Fruit fly (Drosophila melanogaster) whole organism, embryonic: ENCODE data around the gene stac.

Experiments
- B-H2 ChIP-seq: fragments of 200-800 bp; sonication (Bioruptor generic); optimal IDR thresholded peaks from 2 replicates; lab custom pipeline; 2018; ENCODE audit warnings: missing biosample characterization, mild to moderate bottlenecking, missing genetic modification characterization
- Bdp1 ChIP-seq: fragments of 200-800 bp; sonication (Bioruptor generic); optimal IDR thresholded peaks from 3 replicates; lab custom pipeline; 2016; ENCODE audit warnings: missing biosample characterization, missing genetic modification characterization
- CG10147 ChIP-seq: fragments of 200-800 bp; sonication (Bioruptor generic); optimal IDR thresholded peaks from 2 replicates; lab custom pipeline; 2019; ENCODE audit warnings: missing biosample characterization, mild to moderate bottlenecking, missing genetic modification characterization, moderate library complexity
- CG11398 ChIP-seq: fragments of 200-800 bp; sonication (Bioruptor generic); optimal IDR thresholded peaks from 2 replicates; lab custom pipeline; 2016; ENCODE audit warnings: missing biosample characterization, missing genetic modification characterization
- CG11560 ChIP-seq: fragments of 200-800 bp; sonication (Bioruptor generic); IDR thresholded peaks from 3 replicates; pipeline ENCODE4 v1.3.6; 2022; ENCODE audit warnings: missing biosample characterization, missing genetic modification characterization
- CG12071 ChIP-seq: fragments of 200-800 bp; sonication (Bioruptor generic); optimal IDR thresholded peaks from 3 replicates; lab custom pipeline; 2018; ENCODE audit warnings: missing biosample characterization, mild to moderate bottlenecking, missing genetic modification characterization
- CG12104 ChIP-seq: fragments of 200-800 bp; sonication (Bioruptor generic); optimal IDR thresholded peaks from 3 replicates; lab custom pipeline; 2016; ENCODE audit warnings: missing biosample characterization, missing genetic modification characterization
- CG12942 ChIP-seq: fragments of 200-800 bp; sonication (Bioruptor generic); optimal IDR thresholded peaks from 3 replicates; lab custom pipeline; 2016; ENCODE audit warnings: missing biosample characterization, missing genetic modification characterization
- CG14441 ChIP-seq: fragments of 200-800 bp; sonication (Bioruptor generic); IDR thresholded peaks from 2 replicates; pipeline ENCODE4 v1.3.6; 2022; ENCODE audit warnings: missing biosample characterization, missing genetic modification characterization
- CG15011 ChIP-seq: fragments of 200-800 bp; sonication (Bioruptor generic); optimal IDR thresholded peaks from 3 replicates; lab custom pipeline; 2018; ENCODE audit warnings: missing biosample characterization, mild to moderate bottlenecking, missing genetic modification characterization
- CG16779 ChIP-seq: fragments of 200-800 bp; sonication (Bioruptor generic); IDR thresholded peaks from 2 replicates; pipeline ENCODE4 v1.3.6; 2022; ENCODE audit warnings: missing biosample characterization, missing genetic modification characterization
- CG17359 ChIP-seq: fragments of 200-800 bp; sonication (Bioruptor generic); optimal IDR thresholded peaks from 3 replicates; lab custom pipeline; 2018; ENCODE audit warnings: missing biosample characterization, mild to moderate bottlenecking, missing genetic modification characterization, moderate library complexity
- CG17385 ChIP-seq: fragments of 200-800 bp; sonication (Bioruptor generic); optimal IDR thresholded peaks from 3 replicates; lab custom pipeline; 2018; ENCODE audit warnings: missing biosample characterization, mild to moderate bottlenecking, missing genetic modification characterization
- CG17568 ChIP-seq: fragments of 200-800 bp; sonication (Bioruptor generic); optimal IDR thresholded peaks from 2 replicates; lab custom pipeline; 2018; ENCODE audit warnings: missing biosample characterization, mild to moderate bottlenecking, missing genetic modification characterization, moderate library complexity
- CG18476 ChIP-seq: fragments of 200-800 bp; sonication (Bioruptor generic); optimal IDR thresholded peaks from 2 replicates; lab custom pipeline; 2016; ENCODE audit warnings: missing biosample characterization, mild to moderate bottlenecking, missing genetic modification characterization
- CG2712 ChIP-seq: fragments of 200-800 bp; optimal IDR thresholded peaks from 3 replicates; lab custom pipeline; 2019; ENCODE audit warnings: missing biosample characterization, mild to moderate bottlenecking, missing genetic modification characterization, moderate library complexity
- CG4424 ChIP-seq: fragments of 200-800 bp; sonication (Bioruptor generic); optimal IDR thresholded peaks from 3 replicates; lab custom pipeline; 2016; ENCODE audit warnings: missing biosample characterization, missing genetic modification characterization
- CG4617 ChIP-seq: fragments of 200-800 bp; sonication (Bioruptor generic); optimal IDR thresholded peaks from 3 replicates; lab custom pipeline; 2016; ENCODE audit warnings: missing biosample characterization, missing genetic modification characterization, borderline replicate concordance
- CG4854 ChIP-seq: fragments of 200-800 bp; sonication (Bioruptor generic); optimal IDR thresholded peaks from 2 replicates; lab custom pipeline; 2016; ENCODE audit warnings: missing biosample characterization, missing genetic modification characterization, inconsistent platforms
- CG5245 ChIP-seq: fragments of 200-800 bp; sonication (Bioruptor generic); optimal IDR thresholded peaks from 3 replicates; lab custom pipeline; 2016; ENCODE audit warnings: missing biosample characterization, missing genetic modification characterization
- CG8281 ChIP-seq: fragments of 200-800 bp; sonication (Bioruptor generic); optimal IDR thresholded peaks from 2 replicates; lab custom pipeline; 2018; ENCODE audit warnings: missing biosample characterization, mild to moderate bottlenecking, missing genetic modification characterization, moderate library complexity
- CG8478 ChIP-seq: fragments of >200 bp; optimal IDR thresholded peaks from 2 replicates; lab custom pipeline; 2018
- CG9817 ChIP-seq: fragments of 200-800 bp; sonication (Bioruptor generic); optimal IDR thresholded peaks from 2 replicates; lab custom pipeline; 2018; ENCODE audit warnings: missing biosample characterization, mild to moderate bottlenecking, missing genetic modification characterization, moderate library complexity
- Dek ChIP-seq: fragments of 200-800 bp; sonication (Bioruptor generic); optimal IDR thresholded peaks from 3 replicates; lab custom pipeline; 2019; ENCODE audit warnings: missing biosample characterization, mild to moderate bottlenecking, missing genetic modification characterization, moderate library complexity
- Drgx ChIP-seq: fragments of 200-800 bp; sonication (Bioruptor generic); IDR thresholded peaks from 2 replicates; pipeline ENCODE4 v1.3.6; 2022; ENCODE audit warnings: missing biosample characterization, missing genetic modification characterization
- Fer1 ChIP-seq: fragments of 200-800 bp; sonication (Bioruptor generic); optimal IDR thresholded peaks from 2 replicates; lab custom pipeline; 2017; ENCODE audit warnings: missing biosample characterization, mild to moderate bottlenecking, missing genetic modification characterization
- HmgD ChIP-seq: fragments of 200-800 bp; sonication (Bioruptor generic); optimal IDR thresholded peaks from 3 replicates; lab custom pipeline; 2016; ENCODE audit warnings: missing biosample characterization, missing genetic modification characterization
- Hmx ChIP-seq: fragments of 200-800 bp; sonication (Bioruptor generic); optimal IDR thresholded peaks from 2 replicates; lab custom pipeline; 2016; ENCODE audit warnings: missing biosample characterization, missing genetic modification characterization
- Jarid2 ChIP-seq: fragments of 200-800 bp; sonication (Bioruptor generic); optimal IDR thresholded peaks from 3 replicates; lab custom pipeline; 2017; ENCODE audit warnings: mild to moderate bottlenecking, missing biosample characterization, missing genetic modification reagents, missing genetic modification characterization
- Mrtf ChIP-seq: fragments of 200-800 bp; sonication (Bioruptor generic); IDR thresholded peaks from 3 replicates; pipeline ENCODE4 v1.3.6; 2022; ENCODE audit warnings: missing biosample characterization, missing genetic modification characterization
- Myb ChIP-seq: fragments of 200-800 bp; sonication (Bioruptor generic); optimal IDR thresholded peaks from 2 replicates; lab custom pipeline; 2016; ENCODE audit warnings: missing biosample characterization, missing genetic modification characterization
- NFAT ChIP-seq: fragments of 200-800 bp; sonication (Bioruptor generic); IDR thresholded peaks from 2 replicates; pipeline ENCODE4 v1.3.6; 2022; ENCODE audit warnings: missing biosample characterization, missing genetic modification characterization
- NK7.1 ChIP-seq: fragments of 200-800 bp; sonication (Bioruptor generic); optimal IDR thresholded peaks from 3 replicates; lab custom pipeline; 2016; ENCODE audit warnings: missing biosample characterization, missing genetic modification characterization
- Nf-YA ChIP-seq: fragments of 200-800 bp; sonication (Bioruptor generic); IDR thresholded peaks from 2 replicates; pipeline ENCODE4 v1.3.6; 2022; ENCODE audit warnings: missing biosample characterization, missing genetic modification characterization
- Nf-YB ChIP-seq: fragments of 200-800 bp; sonication (Bioruptor generic); optimal IDR thresholded peaks from 3 replicates; lab custom pipeline; 2019; ENCODE audit warnings: missing biosample characterization, mild to moderate bottlenecking, missing genetic modification characterization, moderate library complexity
- Poxn ChIP-seq: fragments of 200-800 bp; sonication (Bioruptor generic); IDR thresholded peaks from 2 replicates; pipeline ENCODE4 v1.3.6; 2022; ENCODE audit warnings: missing biosample characterization, missing genetic modification characterization
- disco-r ChIP-seq: fragments of 200-800 bp; sonication (Bioruptor generic); optimal IDR thresholded peaks from 2 replicates; lab custom pipeline; 2016; ENCODE audit warnings: missing biosample characterization, missing genetic modification characterization
- gsb ChIP-seq: fragments of 200-800 bp; sonication (Bioruptor generic); IDR thresholded peaks from 2 replicates; pipeline ENCODE4 v1.3.6; 2022; ENCODE audit warnings: missing biosample characterization, missing genetic modification characterization
- lab ChIP-seq: fragments of 200-800 bp; sonication (Bioruptor generic); optimal IDR thresholded peaks from 3 replicates; lab custom pipeline; 2017; ENCODE audit warnings: missing biosample characterization, missing genetic modification characterization, mild to moderate bottlenecking, moderate library complexity, missing genetic modification reagents
- lilli ChIP-seq: fragments of 200-800 bp; sonication (Bioruptor generic); optimal IDR thresholded peaks from 3 replicates; lab custom pipeline; 2016; ENCODE audit warnings: missing biosample characterization, missing genetic modification characterization
- mld ChIP-seq: fragments of 200-800 bp; sonication (Bioruptor generic); IDR thresholded peaks from 3 replicates; pipeline ENCODE4 v1.3.6; 2022; ENCODE audit warnings: missing biosample characterization, missing genetic modification characterization; ENCODE audit not compliant: partially characterized antibody
- phol ChIP-seq: fragments of 200-800 bp; sonication (Bioruptor generic); optimal IDR thresholded peaks from 3 replicates; lab custom pipeline; 2018; ENCODE audit warnings: missing biosample characterization, mild to moderate bottlenecking, missing genetic modification characterization, moderate library complexity
- pzg ChIP-seq: fragments of 200-800 bp; sonication (Bioruptor generic); optimal IDR thresholded peaks from 3 replicates; lab custom pipeline; 2018; ENCODE audit warnings: missing biosample characterization, mild to moderate bottlenecking, missing genetic modification characterization, moderate library complexity
- run ChIP-seq: fragments of 200-800 bp; sonication (Bioruptor generic); optimal IDR thresholded peaks from 3 replicates; lab custom pipeline; 2018; ENCODE audit warnings: missing biosample characterization, mild to moderate bottlenecking, missing genetic modification characterization
- shn ChIP-seq: fragments of 200-800 bp; sonication (Bioruptor generic); optimal IDR thresholded peaks from 3 replicates; lab custom pipeline; 2016; ENCODE audit warnings: missing biosample characterization, missing genetic modification characterization
- sima ChIP-seq: fragments of 200-800 bp; sonication (Bioruptor generic); optimal IDR thresholded peaks from 2 replicates; lab custom pipeline; 2016; ENCODE audit warnings: missing biosample characterization, missing genetic modification characterization
- slbo ChIP-seq: fragments of 200-800 bp; sonication (Bioruptor generic); IDR thresholded peaks from 2 replicates; pipeline ENCODE4 v1.3.6; 2022; ENCODE audit warnings: missing biosample characterization, missing genetic modification characterization
- tup ChIP-seq: fragments of 200-800 bp; sonication (Bioruptor generic); optimal IDR thresholded peaks from 2 replicates; lab custom pipeline; 2016; ENCODE audit warnings: missing biosample characterization, mild to moderate bottlenecking, missing genetic modification characterization, moderate library complexity
- tx ChIP-seq: fragments of 200-800 bp; sonication (Bioruptor generic); optimal IDR thresholded peaks from 2 replicates; lab custom pipeline; 2016; ENCODE audit warnings: missing biosample characterization, missing genetic modification characterization
- vnd ChIP-seq: fragments of 200-800 bp; sonication (Bioruptor generic); IDR thresholded peaks from 3 replicates; pipeline ENCODE4 v1.3.6; 2022; ENCODE audit warnings: missing biosample characterization, missing genetic modification characterization; ENCODE audit not compliant: partially characterized antibody
- zf30C ChIP-seq: fragments of 200-800 bp; sonication (Bioruptor generic); optimal IDR thresholded peaks from 3 replicates; lab custom pipeline; 2018; ENCODE audit warnings: missing biosample characterization, mild to moderate bottlenecking, missing genetic modification characterization
- zfh2 ChIP-seq: fragments of 200-800 bp; sonication (Bioruptor generic); optimal IDR thresholded peaks from 2 replicates; lab custom pipeline; 2016; ENCODE audit warnings: missing biosample characterization, missing genetic modification characterization

The stac gene

dm6 chr3R:25039028-25039476, 17.0 kb upstream of the stac start, which contains the start of the genes Ythdf and bai (continued):
- TF ChIP-seq Nf-YB (GFP tag; lab: Kevin White, UChicago) (no peak), Drgx (GFP tag; lab: Robert Waterston, UW) (no peak), Fer1 (GFP tag; lab: Kevin White, UChicago) (peak; percentile 14), CG11398 (GFP tag; lab: Kevin White, UChicago) (peak; percentile 2), CG16779 (GFP tag; lab: Robert Waterston, UW) (no peak), zfh2 (GFP tag; lab: Kevin White, UChicago) (peak; percentile 69), Jarid2 (no peak), CG8478 (lab: Kevin White, UChicago) (peak; percentile 40), CG5245 (no peak), lilli (GFP tag; lab: Kevin White, UChicago) (peak; percentile 67), zf30C (no peak), Poxn (GFP tag; lab: Robert Waterston, UW) (no peak), Mrtf (GFP tag; lab: Robert Waterston, UW) (no peak), CG4424 (peak; percentile 39), CG4854 (GFP tag; lab: Kevin White, UChicago) (peak; percentile 4), Nf-YA (GFP tag; lab: Robert Waterston, UW) (no peak), tup (GFP tag; lab: Kevin White, UChicago) (peak; percentile 13), mld (GFP tag; lab: Robert Waterston, UW) (0 out of 3 replicates have a peak, but pooled peaks have one; percentile 56), NK7.1 (GFP tag; lab: Kevin White, UChicago) (no peak), phol (tag; lab: Kevin White, UChicago) (peak; percentile 62), CG10147 (GFP tag; lab: Kevin White, UChicago) (no peak), slbo (GFP tag; lab: Robert Waterston, UW) (peak; percentile 64; the same call in 1 of the 2 replicates), CG12942 (GFP tag; lab: Kevin White, UChicago) (peak; percentile 34), disco-r (GFP tag; lab: Kevin White, UChicago) (no peak), Hmx (GFP tag; lab: Kevin White, UChicago) (no peak), pzg (GFP tag; lab: Kevin White, UChicago) (peak; percentile 84), vnd (GFP tag; lab: Robert Waterston, UW) (peak; percentile 83), Bdp1 (GFP tag; lab: Kevin White, UChicago) (peak; percentile 11), CG15011 (GFP tag; lab: Kevin White, UChicago) (no peak), CG14441 (GFP tag; lab: Robert Waterston, UW) (no peak), CG8281 (tag; lab: Kevin White, UChicago) (no peak), shn (peak; percentile 16), CG12104 (no peak), HmgD (peak; percentile 17), CG4617 (GFP tag; lab: Kevin White, UChicago) (peak; percentile 78), Myb (peak; percentile 89), CG2712 (tag; lab: Kevin White, UChicago) (no peak), B-H2 (no peak), sima (GFP tag; lab: Kevin White, UChicago) (no peak), CG17385 (no peak), CG11560 (tag; lab: Robert Waterston, UW) (no peak), CG17359 (no peak), run (tag; lab: Kevin White, UChicago) (no peak), Dek (no peak), CG12071 (GFP tag; lab: Kevin White, UChicago) (no peak), NFAT (GFP tag; lab: Robert Waterston, UW) (no peak; the same call in 1 of the 2 replicates), tx (peak; percentile 6), CG18476 (GFP tag; lab: Kevin White, UChicago) (peak; percentile 41), CG9817 (no peak), gsb (GFP tag; lab: Robert Waterston, UW) (no peak), lab (GFP tag; lab: Kevin White, UChicago) (no peak), CG17568 (no peak)
